Fruit fly (Drosophila melanogaster): ENCODE measurements around the gene CG5194.

The CG5194 gene

DNA sequence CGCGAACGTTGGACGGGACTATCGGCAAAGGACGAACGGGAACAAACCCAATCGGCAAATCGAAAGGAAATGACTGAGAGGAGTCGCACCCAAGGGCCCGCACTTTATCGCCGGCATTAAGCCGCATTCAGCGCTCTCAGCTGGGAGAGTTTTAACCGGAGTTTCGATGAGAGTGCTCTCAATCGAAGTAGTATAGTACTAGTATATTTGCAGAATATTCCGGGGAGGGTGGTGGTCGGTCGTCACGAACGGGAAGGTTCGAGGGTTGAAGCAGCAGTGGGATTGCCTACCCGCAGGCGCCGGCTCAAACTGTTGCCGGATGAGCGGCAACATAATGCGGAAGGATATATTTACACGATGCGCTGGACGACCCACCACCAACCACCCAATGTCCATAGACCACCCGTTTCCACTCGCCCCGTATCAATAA is 42.2 kb upstream of the CG5194 start (continued):
- TF ChIP-seq lilli (GFP tag; optimal IDR thresholded peaks at IDR 0.05), result no peak

DNA sequence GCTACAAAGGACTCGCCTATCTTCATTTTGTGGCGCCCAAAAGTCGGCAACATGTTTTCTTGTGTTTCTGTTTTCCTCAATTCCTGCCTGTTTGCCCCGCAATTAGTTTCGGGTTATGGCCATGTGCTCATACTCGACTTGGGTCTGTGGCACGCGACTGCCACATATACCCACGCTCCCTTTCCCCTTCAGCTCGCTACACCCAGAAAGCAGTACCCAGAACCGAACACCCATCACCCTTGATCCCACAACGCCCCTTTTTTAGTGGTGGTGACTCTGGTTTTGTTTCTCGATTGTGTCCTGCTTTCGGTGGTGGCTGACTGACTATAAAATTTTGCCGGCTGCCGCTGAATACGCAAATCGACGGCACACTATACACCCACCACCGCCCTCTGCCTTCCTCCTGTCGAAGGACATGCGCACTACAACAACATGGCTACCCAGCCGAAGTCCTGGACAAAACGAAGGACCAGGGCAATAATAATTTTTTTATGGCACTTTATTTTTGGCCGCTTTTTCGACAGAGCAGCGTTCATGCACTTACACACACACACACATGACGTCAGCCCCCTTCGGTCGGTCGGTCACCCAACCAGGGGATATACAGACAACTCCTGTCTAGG is 40.9 kb upstream of the CG5194 start:
- TF ChIP-seq Doc2 (GFP tag; IDR thresholded peaks at IDR 0.05) (no peak), CG12659 (GFP tag; optimal IDR thresholded peaks at IDR 0.05) (no peak), CG2202 (tag; optimal IDR thresholded peaks at IDR 0.05) (no peak), CG11093 (GFP tag; IDR thresholded peaks at IDR 0.05) (no peak), Adf1 (GFP tag; IDR thresholded peaks at IDR 0.05) (peak; percentile 7; the same call in 1 of the 2 replicates), peb (GFP tag; IDR thresholded peaks at IDR 0.05) (no peak), ERR (GFP tag; optimal IDR thresholded peaks at IDR 0.05) (no peak), slou (GFP tag; optimal IDR thresholded peaks at IDR 0.05) (no peak), hth (optimal IDR thresholded peaks at IDR 0.05) (no peak), cas (GFP tag; IDR thresholded peaks at IDR 0.05) (no peak), CG2199 (GFP tag; IDR thresholded peaks at IDR 0.05) (no peak), CG16813 (GFP tag; IDR thresholded peaks at IDR 0.05; ENCODE audit: partially characterized antibody) (no peak), danr (GFP tag; IDR thresholded peaks at IDR 0.05) (no peak), ham (GFP tag; IDR thresholded peaks at IDR 0.05) (no peak), repo (GFP tag; optimal IDR thresholded peaks at IDR 0.05) (no peak), rib (GFP tag; IDR thresholded peaks at IDR 0.05) (0 out of 2 replicates have a peak, but pooled peaks have one; percentile 16), MTF-1 (GFP tag; optimal IDR thresholded peaks at IDR 0.05; ENCODE audit: borderline replicate concordance) (no peak), usp (GFP tag; optimal IDR thresholded peaks at IDR 0.05) (no peak), Awh (GFP tag; IDR thresholded peaks at IDR 0.05) (no peak), CG2120 (GFP tag; optimal IDR thresholded peaks at IDR 0.05) (no peak), pum (GFP tag; optimal IDR thresholded peaks at IDR 0.05) (no peak), cwo (GFP tag; optimal IDR thresholded peaks at IDR 0.05) (no peak), CG18599 (GFP tag; optimal IDR thresholded peaks at IDR 0.05) (no peak), gcm (GFP tag; optimal IDR thresholded peaks at IDR 0.05) (no peak), HLH3B (GFP tag; IDR thresholded peaks at IDR 0.05) (no peak), CG6813 (GFP tag; optimal IDR thresholded peaks at IDR 0.05) (no peak), CG10959 (GFP tag; IDR thresholded peaks at IDR 0.05) (no peak), CG31224 (GFP tag; IDR thresholded peaks at IDR 0.05) (no peak), CG31441 (GFP tag; IDR thresholded peaks at IDR 0.05) (no peak), B-H2 (GFP tag; optimal IDR thresholded peaks at IDR 0.05) (no peak), Deaf1 (tag; optimal IDR thresholded peaks at IDR 0.05) (peak; percentile 85), vfl (GFP tag; optimal IDR thresholded peaks at IDR 0.05) (no peak), Stat92E (GFP tag; optimal IDR thresholded peaks at IDR 0.05) (no peak), D19B (GFP tag; optimal IDR thresholded peaks at IDR 0.05) (no peak), Dip3 (GFP tag; optimal IDR thresholded peaks at IDR 0.05) (no peak), unpg (GFP tag; optimal IDR thresholded peaks at IDR 0.05) (no peak), Atf-2 (GFP tag; optimal IDR thresholded peaks at IDR 0.05) (no peak), ato (GFP tag; IDR thresholded peaks at IDR 0.05; ENCODE audit: partially characterized antibody) (no peak), CG10543 (GFP tag; optimal IDR thresholded peaks at IDR 0.05) (peak; percentile 23), CG8290 (GFP tag; optimal IDR thresholded peaks at IDR 0.05) (no peak), CG8290 (tag; optimal IDR thresholded peaks at IDR 0.05) (no peak), Neu2 (GFP tag; optimal IDR thresholded peaks at IDR 0.05; ENCODE audit: borderline replicate concordance) (no peak), scrt (GFP tag; optimal IDR thresholded peaks at IDR 0.05) (peak; percentile 20), Elba2 (GFP tag; optimal IDR thresholded peaks at IDR 0.05) (no peak), lilli (GFP tag; optimal IDR thresholded peaks at IDR 0.05) (no peak), zf30C (GFP tag; optimal IDR thresholded peaks at IDR 0.05) (no peak), CG10366 (GFP tag; IDR thresholded peaks at IDR 0.05) (no peak), CG13287 (GFP tag; IDR thresholded peaks at IDR 0.05; ENCODE audit: partially characterized antibody) (no peak), sim (GFP tag; IDR thresholded peaks at IDR 0.05) (no peak)

Data from whole organism, embryonic.